Worm (Caenorhabditis elegans): ENCODE results near the gene str-247.

- TF ChIP-seq F10B5.3 (tag; optimal IDR thresholded peaks at IDR 0.05): no peak
- no peak for TF ChIP-seq mxl-2 (GFP tag; conservative IDR thresholded peaks at IDR 0.05)
- no peak for TF ChIP-seq nhr-28 (tag; optimal IDR thresholded peaks at IDR 0.05)
- no peak for TF ChIP-seq nhr-11 (tag; optimal IDR thresholded peaks at IDR 0.05)
- no peak for TF ChIP-seq hmg-1.1 (GFP tag; IDR thresholded peaks at IDR 0.05)
Observed at ce11 chrV:3943364-3943763, 10.5 kb upstream of the str-247 start.
